Worm (Caenorhabditis elegans): ENCODE data around the gene T10D4.6.

T10D4.6 gene

ce11 chrII:3096857-3097256, 22.3 kb upstream of the T10D4.6 start, which contains the start of gene Y25C1A.14:
Gene Y25C1A.14 (minus strand): TSS chrII:3096957.
- TF ChIP-seq sox-2 (GFP tag; IDR thresholded peaks at IDR 0.05) (no peak), pha-4 (tag; optimal IDR thresholded peaks at IDR 0.05) (no peak), C08G9.2 (tag; optimal IDR thresholded peaks at IDR 0.05) (no peak), ttx-3 (tag; optimal IDR thresholded peaks at IDR 0.05) (no peak), pax-1 (tag; optimal IDR thresholded peaks at IDR 0.05) (no peak), ref-2 (tag; optimal IDR thresholded peaks at IDR 0.05) (no peak), hlh-30 (tag; optimal IDR thresholded peaks at IDR 0.05; ENCODE audit: insufficient read depth) (no peak), sdc-2 (tag; optimal IDR thresholded peaks at IDR 0.05) (no peak), unc-86 (tag; optimal IDR thresholded peaks at IDR 0.05) (no peak)

- no peak for TF ChIP-seq sox-4 (tag; optimal IDR thresholded peaks at IDR 0.05)
- no peak for TF ChIP-seq dve-1 (tag; optimal IDR thresholded peaks at IDR 0.05)
- no peak for TF ChIP-seq syd-9 (tag; optimal IDR thresholded peaks at IDR 0.05)
- no peak for TF ChIP-seq ceh-6 (GFP tag; optimal IDR thresholded peaks at IDR 0.05)
These were observed 18.6 kb upstream of the T10D4.6 start, which contains the start of gene srg-24 for ce11 chrII:3100546-3100945. Gene srg-24 (minus strand): TSS chrII:3100646.

ce11 chrII:3102018-3102417, 17.1 kb upstream of the T10D4.6 start, which contains the start of gene clec-121:
Gene clec-121 (plus strand): TSS chrII:3102318.
- TF ChIP-seq K02D7.2 (tag; optimal IDR thresholded peaks at IDR 0.05) (no peak), hlh-15 (tag; optimal IDR thresholded peaks at IDR 0.05) (no peak), npax-4 (tag; optimal IDR thresholded peaks at IDR 0.05) (no peak), ttx-3 (tag; optimal IDR thresholded peaks at IDR 0.05) (no peak), pag-3 (tag; optimal IDR thresholded peaks at IDR 0.05; ENCODE audit: borderline replicate concordance) (no peak), che-1 (tag; optimal IDR thresholded peaks at IDR 0.05) (no peak), C38D4.7 (GFP tag; optimal IDR thresholded peaks at IDR 0.05) (no peak)

- TF ChIP-seq ceh-34 (tag; optimal IDR thresholded peaks at IDR 0.05): no peak
- no peak for TF ChIP-seq madf-2 (tag; optimal IDR thresholded peaks at IDR 0.05)
- TF ChIP-seq unc-42 (tag; optimal IDR thresholded peaks at IDR 0.05): no peak
- no peak for TF ChIP-seq pax-1 (tag; optimal IDR thresholded peaks at IDR 0.05)
- TF ChIP-seq pha-4 (tag; optimal IDR thresholded peaks at IDR 0.05): no peak
- TF ChIP-seq hlh-15 (tag; optimal IDR thresholded peaks at IDR 0.05): no peak
- no peak for TF ChIP-seq mec-3 (tag; optimal IDR thresholded peaks at IDR 0.05; ENCODE audit: borderline replicate concordance)
- TF ChIP-seq rnt-1 (tag; optimal IDR thresholded peaks at IDR 0.05): no peak
- no peak for TF ChIP-seq ceh-6 (GFP tag; optimal IDR thresholded peaks at IDR 0.05)
- TF ChIP-seq ceh-48 (tag; optimal IDR thresholded peaks at IDR 0.05): no peak
- no peak for TF ChIP-seq pha-2 (tag; optimal IDR thresholded peaks at IDR 0.05)
- TF ChIP-seq fkh-10 (GFP tag; optimal IDR thresholded peaks at IDR 0.05): no peak
- no peak for TF ChIP-seq pqm-1 (tag; optimal IDR thresholded peaks at IDR 0.05)
- TF ChIP-seq lim-6 (tag; optimal IDR thresholded peaks at IDR 0.05): no peak
- no peak for TF ChIP-seq K09A11.1 (tag; optimal IDR thresholded peaks at IDR 0.05; ENCODE audit: insufficient read depth)
- TF ChIP-seq T23F11.4 (GFP tag; optimal IDR thresholded peaks at IDR 0.05): no peak
These were observed 13.4 kb upstream of the T10D4.6 start, which contains the start of gene clec-122 for ce11 chrII:3105765-3106164. Gene clec-122 (plus strand): TSS chrII:3106065.

- TF ChIP-seq hlh-8 (tag; optimal IDR thresholded peaks at IDR 0.05) (no peak), ceh-31 (tag; optimal IDR thresholded peaks at IDR 0.05) (no peak), hlh-6 (tag; optimal IDR thresholded peaks at IDR 0.05) (peak; percentile 34)
These were observed 11.0 kb upstream of the T10D4.6 start for ce11 chrII:3108101-3108500.
